Worm (Caenorhabditis elegans) whole organism, mixed stage, embryonic: ENCODE measurements around the gene F46F5.11.

Experiments used
- ces-1 ChIP-seq: fragments of 150-350 bp; optimal IDR thresholded peaks from 2 replicates; lab custom pipeline; 2014; ENCODE audit warnings: missing biosample characterization, missing genetic modification reagents, missing genetic modification characterization
- elt-3 ChIP-seq: fragments of 150-350 bp; optimal IDR thresholded peaks from 2 replicates; lab custom pipeline; 2014; ENCODE audit warnings: missing biosample characterization, missing genetic modification characterization
- lsy-2 ChIP-seq: fragments of 150-350 bp; optimal IDR thresholded peaks from 2 replicates; lab custom pipeline; 2014; ENCODE audit warnings: missing biosample characterization, missing genetic modification characterization
- snpc-4 ChIP-seq: fragments of 150-350 bp; optimal IDR thresholded peaks from 2 replicates; lab custom pipeline; 2014; ENCODE audit warnings: missing biosample characterization, missing genetic modification characterization
- unc-62 ChIP-seq: fragments of 150-350 bp; optimal IDR thresholded peaks from 2 replicates; lab custom pipeline; 2014; ENCODE audit warnings: missing biosample characterization, missing genetic modification reagents, missing genetic modification characterization

- TF ChIP-seq unc-62: no peak
- TF ChIP-seq elt-3 (tag; lab: Kevin White, UChicago): no peak
- TF ChIP-seq lsy-2 (tag; lab: Kevin White, UChicago): no peak
- no peak for TF ChIP-seq snpc-4
- TF ChIP-seq ces-1: no peak
Observed at ce11 chrII:764385-764784, 44.2 kb upstream of the F46F5.11 start.
